Fruit fly (Drosophila melanogaster) whole organism, prepupa: ENCODE data around the gene SA2.

ENCODE experiments used
- CG10631 ChIP-seq: fragments of 200-800 bp; sonication (Bioruptor generic); optimal IDR thresholded peaks from 2 replicates; lab custom pipeline; 2016; ENCODE audit warnings: missing biosample characterization, missing genetic modification characterization
- CG10669 ChIP-seq: fragments of 200-800 bp; sonication (Bioruptor generic); optimal IDR thresholded peaks from 3 replicates; lab custom pipeline; 2018; ENCODE audit warnings: missing biosample characterization, mild to moderate bottlenecking, missing genetic modification characterization, moderate library complexity
- CG11294 ChIP-seq: fragments of 200-800 bp; sonication (Bioruptor generic); IDR thresholded peaks from 2 replicates; pipeline ENCODE4 v1.3.6; 2022; ENCODE audit warnings: missing biosample characterization, missing genetic modification characterization
- CG11762 ChIP-seq: fragments of 200-800 bp; sonication (Bioruptor generic); optimal IDR thresholded peaks from 3 replicates; lab custom pipeline; 2016; ENCODE audit warnings: missing biosample characterization, missing genetic modification characterization; ENCODE audit not compliant: insufficient read depth
- CG11902 ChIP-seq: fragments of 200-800 bp; sonication (Bioruptor generic); optimal IDR thresholded peaks from 3 replicates; lab custom pipeline; 2016; ENCODE audit warnings: missing biosample characterization, missing genetic modification characterization
- CG15336 ChIP-seq: fragments of 200-800 bp; sonication (Bioruptor generic); IDR thresholded peaks from 2 replicates; pipeline ENCODE4 v1.3.6; 2022; ENCODE audit warnings: missing biosample characterization, missing genetic modification characterization
- CG1621 ChIP-seq: fragments of 200-800 bp; sonication (Bioruptor generic); optimal IDR thresholded peaks from 3 replicates; lab custom pipeline; 2018; ENCODE audit warnings: missing biosample characterization, mild to moderate bottlenecking, missing genetic modification characterization
- CG16779 ChIP-seq: fragments of 200-800 bp; sonication (Bioruptor generic); optimal IDR thresholded peaks from 3 replicates; lab custom pipeline; 2017; ENCODE audit warnings: missing biosample characterization, mild to moderate bottlenecking, missing genetic modification characterization
- CG3032 ChIP-seq: fragments of 200-800 bp; optimal IDR thresholded peaks from 2 replicates; lab custom pipeline; 2019; ENCODE audit warnings: missing biosample characterization, mild to moderate bottlenecking, missing genetic modification characterization, moderate library complexity
- CG31627 ChIP-seq: fragments of 200-800 bp; sonication (Bioruptor generic); optimal IDR thresholded peaks from 3 replicates; lab custom pipeline; 2016; ENCODE audit warnings: missing biosample characterization, missing genetic modification characterization
- CG32006 ChIP-seq: fragments of 200-800 bp; sonication (Bioruptor generic); optimal IDR thresholded peaks from 3 replicates; lab custom pipeline; 2017; ENCODE audit warnings: missing biosample characterization, mild to moderate bottlenecking, missing genetic modification characterization
- CG34406 ChIP-seq: fragments of 200-800 bp; sonication (Bioruptor generic); optimal IDR thresholded peaks from 3 replicates; lab custom pipeline; 2016; ENCODE audit warnings: missing biosample characterization, missing genetic modification characterization
- CG3919 ChIP-seq: fragments of 200-800 bp; sonication (Bioruptor generic); optimal IDR thresholded peaks from 3 replicates; lab custom pipeline; 2016; ENCODE audit warnings: missing biosample characterization, missing genetic modification characterization
- CG4318 ChIP-seq: fragments of 200-800 bp; sonication (Bioruptor generic); optimal IDR thresholded peaks from 3 replicates; lab custom pipeline; 2017; ENCODE audit warnings: missing biosample characterization, mild to moderate bottlenecking, missing genetic modification characterization
- CG6163 ChIP-seq: fragments of 200-800 bp; sonication (Bioruptor generic); IDR thresholded peaks from 3 replicates; pipeline ENCODE4 v1.3.6; 2022; ENCODE audit warnings: missing biosample characterization, missing genetic modification characterization
- CG6276 ChIP-seq: fragments of 200-800 bp; sonication (Bioruptor generic); optimal IDR thresholded peaks from 2 replicates; lab custom pipeline; 2017; ENCODE audit warnings: missing biosample characterization, mild to moderate bottlenecking, missing genetic modification characterization
- CG6792 ChIP-seq: fragments of 200-800 bp; sonication (Bioruptor generic); optimal IDR thresholded peaks from 3 replicates; lab custom pipeline; 2016; ENCODE audit warnings: missing biosample characterization, missing genetic modification characterization
- CG6808 ChIP-seq: fragments of 200-800 bp; sonication (Bioruptor generic); optimal IDR thresholded peaks from 3 replicates; lab custom pipeline; 2017; ENCODE audit warnings: missing biosample characterization, missing genetic modification characterization, mild to moderate bottlenecking, moderate library complexity, missing genetic modification reagents
- CG6854 ChIP-seq: fragments of 200-800 bp; sonication (Bioruptor generic); optimal IDR thresholded peaks from 2 replicates; lab custom pipeline; 2017; ENCODE audit warnings: missing biosample characterization, mild to moderate bottlenecking, missing genetic modification characterization
- CG7368 ChIP-seq: fragments of 200-800 bp; sonication (Bioruptor generic); optimal IDR thresholded peaks from 3 replicates; lab custom pipeline; 2016; ENCODE audit warnings: missing biosample characterization, missing genetic modification characterization
- CG8119 ChIP-seq: fragments of 200-800 bp; sonication (Bioruptor generic); IDR thresholded peaks from 3 replicates; pipeline ENCODE4 v1.3.6; 2022; ENCODE audit warnings: missing biosample characterization, missing genetic modification characterization
- CG8319 ChIP-seq: fragments of 200-800 bp; sonication (Bioruptor generic); optimal IDR thresholded peaks from 3 replicates; lab custom pipeline; 2016; ENCODE audit warnings: missing biosample characterization, missing genetic modification characterization
- CG8632 ChIP-seq: fragments of 200-800 bp; sonication (Bioruptor generic); optimal IDR thresholded peaks from 3 replicates; lab custom pipeline; 2016; ENCODE audit warnings: missing biosample characterization, missing genetic modification characterization
- CG9139 ChIP-seq: fragments of 200-800 bp; sonication (Bioruptor generic); optimal IDR thresholded peaks from 3 replicates; lab custom pipeline; 2017; ENCODE audit warnings: missing biosample characterization, mild to moderate bottlenecking, missing genetic modification characterization
- Eip75B ChIP-seq: fragments of 200-800 bp; sonication (Bioruptor generic); optimal IDR thresholded peaks from 3 replicates; lab custom pipeline; 2016; ENCODE audit warnings: missing biosample characterization, missing genetic modification characterization
- Eip78C ChIP-seq: fragments of 200-800 bp; sonication (Bioruptor generic); peaks from one replicate; lab custom pipeline; 2016; ENCODE audit warnings: missing biosample characterization, missing genetic modification characterization
- Eip93F ChIP-seq: fragments of 200-800 bp; sonication (Bioruptor generic); optimal IDR thresholded peaks from 2 replicates; lab custom pipeline; 2016; ENCODE audit warnings: missing biosample characterization, mild to moderate bottlenecking, missing genetic modification characterization
- Ets21C ChIP-seq: fragments of 200-800 bp; sonication (Bioruptor generic); optimal IDR thresholded peaks from 3 replicates; lab custom pipeline; 2016; ENCODE audit warnings: missing biosample characterization, missing genetic modification characterization
- Ets96B ChIP-seq: fragments of 200-800 bp; optimal IDR thresholded peaks from 2 replicates; lab custom pipeline; 2019; ENCODE audit warnings: missing biosample characterization, mild to moderate bottlenecking, missing genetic modification characterization, moderate library complexity
- Gug ChIP-seq: fragments of 200-800 bp; sonication (Bioruptor generic); IDR thresholded peaks from 2 replicates; pipeline ENCODE4 v1.3.6; 2022; ENCODE audit warnings: missing biosample characterization, missing genetic modification characterization
- Hr39 ChIP-seq: fragments of 200-800 bp; sonication (Bioruptor generic); optimal IDR thresholded peaks from 2 replicates; lab custom pipeline; 2016; ENCODE audit warnings: missing biosample characterization, missing genetic modification characterization
- Lpt ChIP-seq: fragments of 200-800 bp; sonication (Bioruptor generic); optimal IDR thresholded peaks from 3 replicates; lab custom pipeline; 2016; ENCODE audit warnings: missing biosample characterization, missing genetic modification characterization
- Met ChIP-seq: fragments of 200-800 bp; sonication (Bioruptor generic); optimal IDR thresholded peaks from 3 replicates; lab custom pipeline; 2016; ENCODE audit warnings: missing biosample characterization, missing genetic modification characterization
- OdsH ChIP-seq: fragments of 200-800 bp; sonication (Bioruptor generic); optimal IDR thresholded peaks from 3 replicates; lab custom pipeline; 2016; ENCODE audit warnings: missing biosample characterization, missing genetic modification characterization
- Smox ChIP-seq: fragments of 200-800 bp; sonication (Bioruptor generic); optimal IDR thresholded peaks from 3 replicates; lab custom pipeline; 2016; ENCODE audit warnings: missing biosample characterization, missing genetic modification characterization
- Sox102F ChIP-seq: fragments of 200-800 bp; sonication (Bioruptor generic); optimal IDR thresholded peaks from 2 replicates; lab custom pipeline; 2016; ENCODE audit warnings: missing biosample characterization, mild to moderate bottlenecking, missing genetic modification characterization
- Sox14 ChIP-seq: fragments of 200-800 bp; sonication (Bioruptor generic); optimal IDR thresholded peaks from 3 replicates; lab custom pipeline; 2016; ENCODE audit warnings: missing biosample characterization, missing genetic modification characterization
- Sox15 ChIP-seq: fragments of 200-800 bp; sonication (Bioruptor generic); optimal IDR thresholded peaks from 3 replicates; lab custom pipeline; 2016; ENCODE audit warnings: missing biosample characterization, missing genetic modification characterization
- achi ChIP-seq: fragments of 200-800 bp; sonication (Bioruptor generic); optimal IDR thresholded peaks from 3 replicates; lab custom pipeline; 2016; ENCODE audit warnings: missing biosample characterization, missing genetic modification characterization
- acj6 ChIP-seq: fragments of 200-800 bp; sonication (Bioruptor generic); optimal IDR thresholded peaks from 3 replicates; lab custom pipeline; 2016; ENCODE audit warnings: missing biosample characterization, missing genetic modification characterization
- cyc ChIP-seq: fragments of 200-800 bp; sonication (Bioruptor generic); optimal IDR thresholded peaks from 3 replicates; lab custom pipeline; 2016; ENCODE audit warnings: missing biosample characterization, missing genetic modification characterization
- dac ChIP-seq: fragments of 200-800 bp; sonication (Bioruptor generic); optimal IDR thresholded peaks from 2 replicates; lab custom pipeline; 2017; ENCODE audit warnings: missing biosample characterization, mild to moderate bottlenecking, missing genetic modification characterization
- dsx ChIP-seq: fragments of 200-800 bp; optimal IDR thresholded peaks from 3 replicates; lab custom pipeline; 2019; ENCODE audit warnings: missing biosample characterization, mild to moderate bottlenecking, missing genetic modification characterization, moderate library complexity; ENCODE audit not compliant: poor library complexity, severe bottlenecking
- esn ChIP-seq: fragments of 200-800 bp; sonication (Bioruptor generic); optimal IDR thresholded peaks from 2 replicates; lab custom pipeline; 2016; ENCODE audit warnings: missing biosample characterization, mild to moderate bottlenecking, missing genetic modification characterization, moderate library complexity
- fd59A ChIP-seq: fragments of 200-800 bp; sonication (Bioruptor generic); optimal IDR thresholded peaks from 2 replicates; lab custom pipeline; 2017; ENCODE audit warnings: missing biosample characterization, mild to moderate bottlenecking, missing genetic modification characterization, missing genetic modification reagents
- fd85E ChIP-seq: fragments of 200-800 bp; sonication (Bioruptor generic); optimal IDR thresholded peaks from 3 replicates; lab custom pipeline; 2016; ENCODE audit warnings: missing biosample characterization, missing genetic modification characterization
- fkh ChIP-seq: fragments of 200-800 bp; sonication (Bioruptor generic); optimal IDR thresholded peaks from 3 replicates; lab custom pipeline; 2017; ENCODE audit warnings: missing biosample characterization, mild to moderate bottlenecking, missing genetic modification characterization, moderate library complexity
- lz ChIP-seq: fragments of 200-800 bp; sonication (Bioruptor generic); optimal IDR thresholded peaks from 3 replicates; lab custom pipeline; 2016; ENCODE audit warnings: missing biosample characterization, missing genetic modification characterization
- net ChIP-seq: fragments of 200-800 bp; sonication (Bioruptor generic); optimal IDR thresholded peaks from 3 replicates; lab custom pipeline; 2016; ENCODE audit warnings: missing biosample characterization, missing genetic modification characterization
- spab ChIP-seq: fragments of 200-800 bp; sonication (Bioruptor generic); optimal IDR thresholded peaks from 2 replicates; lab custom pipeline; 2017; ENCODE audit warnings: missing biosample characterization, mild to moderate bottlenecking, missing genetic modification characterization, missing genetic modification reagents
- ss ChIP-seq, 2 experiments: fragments of 200-800 bp; sonication (Bioruptor generic); optimal IDR thresholded peaks; 2 replicates in 1 of 2; 3 replicates in 1 of 2; lab custom pipeline; 2017 to 2018; ENCODE audit warnings: mild to moderate bottlenecking in 2 of 2, missing biosample characterization in 2 of 2, missing genetic modification characterization in 2 of 2, moderate library complexity in 1 of 2
- svp ChIP-seq: fragments of 200-800 bp; sonication (Bioruptor generic); peaks from one replicate; lab custom pipeline; 2016; ENCODE audit warnings: missing biosample characterization, missing genetic modification characterization
- topi ChIP-seq: fragments of 200-800 bp; sonication (Bioruptor generic); optimal IDR thresholded peaks from 3 replicates; lab custom pipeline; 2016; ENCODE audit warnings: missing biosample characterization, missing genetic modification characterization

SA2 gene

dm6 chr3L:1457281-1457680 is 19.6 kb upstream of the SA2 start:
- TF ChIP-seq CG6163 (GFP tag; lab: Robert Waterston, UW) (no peak), Sox15 (GFP tag; lab: Kevin White, UChicago) (peak; percentile 51), achi (GFP tag; lab: Kevin White, UChicago) (no peak), CG6276 (no peak), cyc (peak; percentile 41), ss (GFP tag; optimal IDR thresholded peaks at IDR 0.05; lab: Kevin White, UChicago) (peak in 1 of 2 experiments; percentile 35), CG6808 (GFP tag; lab: Kevin White, UChicago) (no peak), Eip93F (GFP tag; lab: Kevin White, UChicago) (no peak), CG6854 (GFP tag; lab: Kevin White, UChicago) (no peak), CG3919 (GFP tag; lab: Kevin White, UChicago) (peak; percentile 20), acj6 (GFP tag; lab: Kevin White, UChicago) (peak; percentile 32), Eip75B (GFP tag; lab: Kevin White, UChicago) (peak; percentile 54), esn (GFP tag; lab: Kevin White, UChicago) (peak; percentile 77), Sox102F (GFP tag; lab: Kevin White, UChicago) (peak; percentile 46), CG9139 (GFP tag; lab: Kevin White, UChicago) (no peak), CG10631 (GFP tag; lab: Kevin White, UChicago) (peak; percentile 33), CG8319 (GFP tag; lab: Kevin White, UChicago) (peak; percentile 12), CG6792 (GFP tag; lab: Kevin White, UChicago) (peak; percentile 62), topi (peak; percentile 59), dac (no peak), CG8119 (GFP tag; lab: Robert Waterston, UW) (no peak), CG32006 (GFP tag; lab: Kevin White, UChicago) (no peak), spab (GFP tag; lab: Kevin White, UChicago) (no peak), Ets96B (tag; lab: Kevin White, UChicago) (no peak), CG34406 (GFP tag; lab: Kevin White, UChicago) (peak; percentile 50), net (GFP tag; lab: Kevin White, UChicago) (peak; percentile 41), OdsH (GFP tag; lab: Kevin White, UChicago) (peak; percentile 32), Smox (GFP tag; lab: Kevin White, UChicago) (peak; percentile 69), Eip78C (peak; percentile 89), Ets21C (peak; percentile 51), CG16779 (no peak), CG8632 (peak; percentile 34), CG7368 (GFP tag; lab: Kevin White, UChicago) (no peak), CG15336 (no peak), Sox14 (GFP tag; lab: Kevin White, UChicago) (peak; percentile 54), dsx (no peak), CG11762 (GFP tag; lab: Kevin White, UChicago) (no peak), fd59A (GFP tag; lab: Kevin White, UChicago) (no peak), lz (GFP tag; lab: Kevin White, UChicago) (peak; percentile 65), CG1621 (tag; lab: Kevin White, UChicago) (no peak), Met (GFP tag; lab: Kevin White, UChicago) (peak; percentile 77), Hr39 (GFP tag; lab: Kevin White, UChicago) (peak; percentile 75), CG10669 (GFP tag; lab: Kevin White, UChicago) (no peak), Gug (GFP tag; lab: Robert Waterston, UW) (no peak), CG4318 (GFP tag; lab: Kevin White, UChicago) (no peak), CG11294 (GFP tag; lab: Robert Waterston, UW) (no peak), Lpt (GFP tag; lab: Kevin White, UChicago) (no peak), CG3032 (tag; lab: Kevin White, UChicago) (no peak), fd85E (no peak), CG31627 (GFP tag; lab: Kevin White, UChicago) (peak; percentile 68), fkh (GFP tag; lab: Kevin White, UChicago) (no peak), svp (GFP tag; lab: Kevin White, UChicago) (peak; percentile 88), CG11902 (peak; percentile 12)
